Worm (Caenorhabditis elegans) whole organism, L2 larva: Measurements from ENCODE around the gene twk-13.
A peak's percentile ranks its signal among the peaks of the same experiment; 100 is the strongest.

Experiments used
- C34F6.9 ChIP-seq: fragments of 150-350 bp; optimal IDR thresholded peaks from 2 replicates; lab custom pipeline; 2014; ENCODE audit warnings: missing biosample characterization, missing genetic modification characterization
- R02D3.7 ChIP-seq: fragments of 150-350 bp; optimal IDR thresholded peaks from 2 replicates; lab custom pipeline; 2014; ENCODE audit warnings: missing biosample characterization, missing genetic modification characterization
- Y55F3AM.14 ChIP-seq: fragments of 200-800 bp; sonication (Bioruptor generic); optimal IDR thresholded peaks from 2 replicates; lab custom pipeline; 2018; ENCODE audit warnings: mild to moderate bottlenecking, missing genetic modification characterization, missing compliant biosample characterization
- ZK546.5 ChIP-seq: sonication (generic microtip); optimal IDR thresholded peaks from 2 replicates; lab custom pipeline; 2017; ENCODE audit warnings: missing biosample characterization, missing genetic modification characterization
- alr-1 ChIP-seq: fragments of 150-350 bp; optimal IDR thresholded peaks from 2 replicates; lab custom pipeline; 2014; ENCODE audit warnings: missing biosample characterization, missing genetic modification characterization
- aly-2 ChIP-seq: fragments of 150-350 bp; optimal IDR thresholded peaks from 2 replicates; lab custom pipeline; 2014; ENCODE audit warnings: missing biosample characterization, missing genetic modification characterization
- ama-1 ChIP-seq: fragments of 150-350 bp; optimal IDR thresholded peaks from 2 replicates; lab custom pipeline; 2018; ENCODE audit warnings: inconsistent platforms
- blmp-1 ChIP-seq: sonication (generic microtip); optimal IDR thresholded peaks from 2 replicates; lab custom pipeline; 2017; ENCODE audit warnings: missing genetic modification characterization, mild to moderate bottlenecking, missing compliant biosample characterization, antibody characterized with exemption, moderate library complexity; ENCODE audit not compliant: insufficient read depth
- ceh-16 ChIP-seq: fragments of 150-350 bp; optimal IDR thresholded peaks from 2 replicates; lab custom pipeline; 2014; ENCODE audit warnings: missing biosample characterization, missing genetic modification characterization
- crh-2 ChIP-seq: sonication (generic microtip); optimal IDR thresholded peaks from 2 replicates; lab custom pipeline; 2017; ENCODE audit warnings: missing biosample characterization, missing genetic modification characterization
- dmd-4 ChIP-seq: sonication (generic microtip); optimal IDR thresholded peaks from 2 replicates; lab custom pipeline; 2017; ENCODE audit warnings: missing biosample characterization, missing genetic modification characterization
- egl-27 ChIP-seq: sonication (generic microtip); optimal IDR thresholded peaks from 3 replicates; lab custom pipeline; 2017; ENCODE audit warnings: missing biosample characterization, missing genetic modification reagents, missing genetic modification characterization
- elt-1 ChIP-seq: fragments of 150-350 bp; optimal IDR thresholded peaks from 2 replicates; lab custom pipeline; 2014; ENCODE audit warnings: missing biosample characterization, missing genetic modification characterization
- elt-3 ChIP-seq: sonication (generic microtip); optimal IDR thresholded peaks from 2 replicates; lab custom pipeline; 2017; ENCODE audit warnings: missing biosample characterization, missing genetic modification characterization
- gmeb-1 ChIP-seq: fragments of 150-350 bp; optimal IDR thresholded peaks from 2 replicates; lab custom pipeline; 2014; ENCODE audit warnings: missing biosample characterization, missing genetic modification characterization
- lin-13 ChIP-seq: fragments of 150-350 bp; optimal IDR thresholded peaks from 2 replicates; lab custom pipeline; 2014; ENCODE audit warnings: missing biosample characterization, missing genetic modification reagents, missing genetic modification characterization
- lsy-2 ChIP-seq, 2 experiments: fragments of 150-350 bp in 1 of 2; sonication (generic microtip) in 1 of 2; optimal IDR thresholded peaks; 2 replicates each; lab custom pipeline; 2014 to 2017; ENCODE audit warnings: missing biosample characterization in 2 of 2, missing genetic modification characterization in 2 of 2
- mab-5 ChIP-seq: fragments of 150-350 bp; optimal IDR thresholded peaks from 2 replicates; lab custom pipeline; 2014; ENCODE audit warnings: missing biosample characterization, missing genetic modification characterization
- mbf-1 ChIP-seq: sonication (generic microtip); optimal IDR thresholded peaks from 2 replicates; lab custom pipeline; 2017; ENCODE audit warnings: missing biosample characterization, missing genetic modification characterization
- mdl-1 ChIP-seq, 2 experiments: fragments of 150-350 bp in 1 of 2; sonication (generic microtip) in 1 of 2; optimal IDR thresholded peaks; 2 replicates each; lab custom pipeline; 2017; ENCODE audit warnings: missing biosample characterization in 2 of 2, missing genetic modification characterization in 2 of 2
- nhr-10 ChIP-seq: sonication (generic microtip); optimal IDR thresholded peaks from 2 replicates; lab custom pipeline; 2017; ENCODE audit warnings: missing biosample characterization, missing genetic modification characterization
- nhr-12 ChIP-seq: fragments of 150-350 bp; optimal IDR thresholded peaks from 2 replicates; lab custom pipeline; 2014; ENCODE audit warnings: missing biosample characterization, missing genetic modification characterization
- nhr-129 ChIP-seq: fragments of 150-350 bp; optimal IDR thresholded peaks from 2 replicates; lab custom pipeline; 2014; ENCODE audit warnings: missing biosample characterization, missing genetic modification characterization
- nhr-21 ChIP-seq: fragments of 150-350 bp; optimal IDR thresholded peaks from 2 replicates; lab custom pipeline; 2014; ENCODE audit warnings: missing biosample characterization, missing genetic modification characterization
- nhr-25 ChIP-seq: fragments of 150-350 bp; sonication (generic microtip); optimal IDR thresholded peaks from 3 replicates; lab custom pipeline; 2014; ENCODE audit warnings: missing biosample characterization, missing genetic modification characterization
- nhr-6 ChIP-seq: fragments of 150-350 bp; optimal IDR thresholded peaks from 2 replicates; lab custom pipeline; 2014; ENCODE audit warnings: missing biosample characterization, missing genetic modification characterization
- nhr-77 ChIP-seq: fragments of 150-350 bp; optimal IDR thresholded peaks from 2 replicates; lab custom pipeline; 2014; ENCODE audit warnings: missing biosample characterization, missing genetic modification characterization
- peb-1 ChIP-seq: fragments of 150-350 bp; optimal IDR thresholded peaks from 2 replicates; lab custom pipeline; 2014; ENCODE audit warnings: missing biosample characterization, missing genetic modification characterization
- skn-1 ChIP-seq: sonication (generic microtip); optimal IDR thresholded peaks from 2 replicates; lab custom pipeline; 2017; ENCODE audit warnings: missing biosample characterization, missing genetic modification characterization
- sma-3 ChIP-seq: sonication (generic microtip); optimal IDR thresholded peaks from 2 replicates; lab custom pipeline; 2016; ENCODE audit warnings: missing genetic modification reagents, missing genetic modification characterization, missing compliant biosample characterization
- sma-9 ChIP-seq, 2 experiments: fragments of 150-350 bp in 1 of 2; sonication (generic microtip) in 1 of 2; optimal IDR thresholded peaks; 2 replicates each; lab custom pipeline; 2014 to 2016; ENCODE audit warnings: missing genetic modification characterization in 2 of 2, mild to moderate bottlenecking in 1 of 2, missing biosample characterization in 1 of 2, missing compliant biosample characterization in 1 of 2, missing genetic modification reagents in 1 of 2, moderate library complexity in 1 of 2
- snpc-4 ChIP-seq: fragments of 150-350 bp; optimal IDR thresholded peaks from 2 replicates; lab custom pipeline; 2014; ENCODE audit warnings: missing biosample characterization, missing genetic modification characterization
- unc-39 ChIP-seq: fragments of 150-350 bp; optimal IDR thresholded peaks from 2 replicates; lab custom pipeline; 2014; ENCODE audit warnings: missing biosample characterization, missing genetic modification characterization
- unc-55 ChIP-seq: fragments of 150-350 bp; sonication (generic microtip); optimal IDR thresholded peaks from 3 replicates; lab custom pipeline; 2014; ENCODE audit warnings: missing biosample characterization, missing genetic modification reagents, missing genetic modification characterization
- zag-1 ChIP-seq: fragments of 150-350 bp; optimal IDR thresholded peaks from 2 replicates; lab custom pipeline; 2014; ENCODE audit warnings: missing biosample characterization, missing genetic modification characterization
- ztf-1 ChIP-seq: fragments of 200-800 bp; sonication (Bioruptor generic); conservative IDR thresholded peaks from 2 replicates; pipeline ENCODE4 v1.3.6; 2022; ENCODE audit warnings: missing genetic modification characterization, missing compliant biosample characterization
- ztf-11 ChIP-seq: sonication (generic microtip); optimal IDR thresholded peaks from 2 replicates; lab custom pipeline; 2017; ENCODE audit warnings: missing biosample characterization, missing genetic modification characterization
- ztf-4 ChIP-seq: fragments of 150-350 bp; optimal IDR thresholded peaks from 2 replicates; lab custom pipeline; 2014; ENCODE audit warnings: missing biosample characterization, missing genetic modification characterization

twk-13 gene

DNA sequence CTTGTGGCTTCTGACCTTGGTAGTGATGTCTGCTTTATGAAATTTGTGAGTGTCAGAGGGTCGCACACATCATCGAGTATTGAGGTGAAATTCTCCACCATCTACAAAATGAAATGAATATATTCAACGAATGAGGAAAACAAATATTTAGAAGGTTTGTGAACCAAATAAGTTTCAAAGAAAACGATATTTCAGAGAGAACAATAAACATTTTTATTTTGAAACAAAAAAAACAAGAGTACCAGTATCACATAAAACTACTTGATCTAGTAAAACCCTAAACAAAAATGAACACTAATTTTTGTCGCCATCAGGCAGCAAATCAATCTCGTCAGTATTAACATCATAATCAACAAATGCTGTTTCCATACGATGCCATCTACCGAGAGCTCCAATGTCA lies 20.7 kb downstream of the twk-13 start, which contains the start of gene R04F11.3:
Gene R04F11.3, minus strand, starts transcription at position 101 of the 400 bp plus-strand sequence.
- no peak for TF ChIP-seq unc-55 (GFP tag; lab: Kevin White, UChicago)
- TF ChIP-seq ztf-1 = no peak
- no peak for TF ChIP-seq nhr-77 (tag; lab: Kevin White, UChicago)
- no peak for TF ChIP-seq unc-39 (tag; lab: Kevin White, UChicago)
- TF ChIP-seq blmp-1 (tag; lab: Kevin White, UChicago) = no peak
- TF ChIP-seq ztf-11 (tag; lab: Kevin White, UChicago) = no peak
- no peak for TF ChIP-seq elt-1

DNA sequence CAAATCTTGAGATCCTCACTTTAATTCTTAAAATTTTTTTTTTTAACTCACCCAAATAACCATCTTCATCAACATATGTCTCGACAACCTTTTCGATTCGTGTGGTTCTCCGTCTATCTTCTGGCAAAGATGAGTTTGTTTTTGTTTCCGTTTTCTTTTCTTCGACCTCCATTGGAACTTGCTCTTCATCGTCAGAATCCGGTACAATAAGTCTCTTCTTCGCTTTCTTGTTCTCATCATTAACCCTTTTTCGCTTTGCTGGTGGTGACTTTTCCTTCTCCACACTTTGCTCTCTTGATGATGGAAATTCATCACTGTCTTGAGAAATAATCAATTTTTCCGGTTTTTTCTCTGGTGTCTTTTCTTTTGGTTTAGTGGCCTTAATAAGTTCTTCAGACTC lies 21.7 kb downstream of the twk-13 start:
- TF ChIP-seq nhr-10 (tag; lab: Kevin White, UChicago) (no peak), nhr-21 (tag; lab: Kevin White, UChicago) (no peak), R02D3.7 (no peak), nhr-12 (tag; lab: Kevin White, UChicago) (no peak), mdl-1 (tag; optimal IDR thresholded peaks at IDR 0.05; lab: Kevin White, UChicago) (no peak), C34F6.9 (no peak), ZK546.5 (tag; lab: Kevin White, UChicago) (no peak), egl-27 (tag; lab: Kevin White, UChicago) (no peak), skn-1 (tag; lab: Kevin White, UChicago) (no peak), nhr-6 (tag; lab: Kevin White, UChicago) (no peak), unc-39 (tag; lab: Kevin White, UChicago) (no peak)

DNA sequence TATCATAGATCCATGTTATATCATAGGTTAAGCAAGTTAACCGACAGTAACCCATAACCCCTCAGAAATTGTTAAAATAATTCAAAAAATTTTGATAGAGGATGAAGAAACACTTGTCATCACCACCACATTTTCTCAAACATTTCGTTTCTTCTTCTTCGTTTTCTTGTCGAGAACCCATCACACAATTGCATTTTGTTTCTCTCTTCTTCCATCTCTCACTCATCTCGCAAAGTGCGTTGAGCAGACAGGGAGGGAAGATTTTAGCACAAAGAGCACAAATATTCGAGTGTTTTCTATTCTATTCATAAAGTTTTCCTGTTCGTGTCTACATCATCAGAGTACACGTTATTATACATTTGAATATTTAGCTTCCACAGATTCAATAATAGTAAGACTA lies 23.4 kb downstream of the twk-13 start:
- TF ChIP-seq unc-55 (GFP tag; lab: Kevin White, UChicago) (peak; percentile 54), lsy-2 (tag; optimal IDR thresholded peaks at IDR 0.05; lab: Kevin White, UChicago) (peak in 1 of 2 experiments; percentile 38), R02D3.7 (no peak), C34F6.9 (peak; percentile 41), zag-1 (tag; lab: Kevin White, UChicago) (peak; percentile 33), nhr-129 (tag; lab: Kevin White, UChicago) (peak; percentile 18)

DNA sequence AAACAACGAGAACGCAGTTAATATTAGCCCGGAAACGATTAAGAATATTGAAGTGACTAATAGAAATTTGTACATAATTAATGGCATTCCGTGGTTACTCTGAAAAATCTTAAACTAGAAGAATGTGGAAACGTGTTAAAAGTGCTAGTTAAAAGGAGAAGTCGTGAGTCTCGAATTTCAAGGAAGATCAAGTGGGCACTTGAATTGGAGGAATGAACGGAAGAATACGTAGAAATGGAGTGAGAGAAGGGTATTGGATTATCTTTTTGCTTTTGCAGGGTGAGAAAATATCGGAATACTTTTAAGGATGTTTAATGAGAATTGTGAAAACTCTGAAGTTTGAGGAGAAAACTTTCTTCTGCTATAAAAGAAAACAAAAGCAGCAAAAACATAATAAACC lies 27.5 kb downstream of the twk-13 start, which contains the start of gene hpo-30:
Gene hpo-30, minus strand, starts transcription at position 101 of the 400 bp plus-strand sequence.
- no peak for TF ChIP-seq mbf-1 (tag; lab: Kevin White, UChicago)
- TF ChIP-seq unc-39 (tag; lab: Kevin White, UChicago) = no peak
- no peak for TF ChIP-seq dmd-4 (tag; lab: Kevin White, UChicago)
- TF ChIP-seq ceh-16 (tag; lab: Kevin White, UChicago) = no peak
- no peak for TF ChIP-seq snpc-4 (tag; lab: Kevin White, UChicago)
- no peak for TF ChIP-seq nhr-129 (tag; lab: Kevin White, UChicago)
- TF ChIP-seq lin-13 (GFP tag; lab: Kevin White, UChicago) = no peak
- TF ChIP-seq, all 48 proteins: peak for 0

DNA sequence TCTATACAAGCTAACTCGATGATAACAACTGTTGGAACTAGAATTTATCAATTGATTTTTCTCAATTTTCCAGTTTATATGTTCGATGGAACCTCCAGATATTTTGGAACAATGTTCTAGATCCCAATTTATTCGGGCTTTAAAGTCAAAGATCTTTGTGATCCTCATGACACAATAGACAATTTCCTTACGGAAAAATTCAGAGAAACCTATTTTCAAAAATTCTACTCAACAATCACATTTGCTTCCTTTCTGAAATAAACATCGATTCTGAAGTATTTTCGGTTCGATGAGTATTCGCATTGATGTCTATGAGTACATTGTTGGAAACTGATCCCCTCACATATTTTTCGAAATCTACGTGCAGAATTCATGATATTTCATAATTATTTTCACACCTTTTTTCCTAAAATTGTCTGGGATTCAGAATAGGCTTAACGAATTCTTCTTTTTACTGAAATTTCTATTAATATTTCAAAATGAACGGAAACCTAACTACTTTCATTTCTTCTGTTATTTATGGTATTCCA lies 30.7 kb downstream of the twk-13 start, which contains the start of gene srg-45:
Gene srg-45, plus strand, starts transcription at position 480 of the 530 bp plus-strand sequence.
- no peak for TF ChIP-seq C34F6.9
- TF ChIP-seq ama-1 (lab: Kevin White, UChicago) = peak; percentile 20
- peak; percentile 9 for TF ChIP-seq nhr-25 (tag; lab: Kevin White, UChicago)
- no peak for TF ChIP-seq nhr-21 (tag; lab: Kevin White, UChicago)
- no peak for TF ChIP-seq nhr-129 (tag; lab: Kevin White, UChicago)
- TF ChIP-seq elt-3 (tag; lab: Kevin White, UChicago) = no peak
- TF ChIP-seq nhr-12 (tag; lab: Kevin White, UChicago) = no peak
- no peak for TF ChIP-seq nhr-77 (tag; lab: Kevin White, UChicago)

DNA sequence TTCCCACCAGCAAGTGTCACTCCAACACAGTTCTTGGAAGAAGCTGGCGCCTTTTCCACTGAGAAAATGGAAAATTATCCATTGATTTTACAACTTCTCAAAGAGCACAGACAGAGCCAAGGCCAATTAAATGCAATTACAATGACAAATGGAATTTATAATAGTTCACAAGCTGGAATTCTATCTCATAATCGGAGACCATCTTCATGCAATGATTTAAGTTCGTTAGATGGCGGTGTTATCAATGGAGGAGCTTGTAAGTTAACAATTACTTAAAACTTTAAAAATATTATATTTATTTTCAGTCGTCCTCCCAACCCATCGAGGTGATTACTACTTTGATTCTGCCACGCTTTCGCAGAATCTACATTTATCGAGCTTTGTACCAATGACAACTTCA lies 32.1 kb downstream of the twk-13 start:
- no peak for TF ChIP-seq R02D3.7

DNA sequence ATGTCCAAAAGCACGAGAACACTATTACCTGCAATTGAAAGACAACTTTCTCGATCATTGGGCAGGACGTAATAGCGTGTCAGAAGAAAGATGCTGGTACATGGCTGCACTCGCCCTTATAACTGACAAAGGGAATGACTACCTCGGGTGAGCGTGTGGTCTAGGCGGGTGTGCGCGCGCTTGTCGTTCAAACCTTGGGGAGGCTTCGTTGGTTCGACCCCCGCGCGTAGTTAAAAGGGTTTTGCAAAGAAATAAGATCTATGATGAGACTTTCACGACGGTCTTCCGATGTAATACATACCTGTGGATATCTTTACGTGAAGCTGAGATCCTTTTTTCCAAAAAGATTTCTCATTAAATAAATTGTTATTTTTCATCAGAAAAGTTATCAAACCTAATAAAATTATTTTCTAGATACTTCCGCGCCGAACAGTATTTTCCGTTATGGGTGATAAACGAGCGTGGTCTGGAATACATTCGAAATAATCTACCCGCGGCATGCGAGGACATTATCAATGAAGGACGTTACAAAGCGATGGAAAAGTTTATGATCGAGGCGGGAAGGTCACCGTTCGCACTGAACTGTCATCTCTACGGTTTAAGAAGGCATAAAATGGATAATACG lies 34.2 kb downstream of the twk-13 start:
- peak; percentile 70 for TF ChIP-seq crh-2 (tag; lab: Kevin White, UChicago)
- TF ChIP-seq Y55F3AM.14 (GFP tag; lab: Kevin White, UChicago) = peak; percentile 96
- peak; percentile 72 for TF ChIP-seq unc-55 (GFP tag; lab: Kevin White, UChicago)
- TF ChIP-seq peb-1 = peak; percentile 1
- peak; percentile 95 for TF ChIP-seq sma-9 (GFP tag; optimal IDR thresholded peaks at IDR 0.05; lab: Kevin White, UChicago)
- no peak for TF ChIP-seq sma-9 (tag; optimal IDR thresholded peaks at IDR 0.05; lab: Kevin White, UChicago)
- no peak for TF ChIP-seq elt-3 (tag; lab: Kevin White, UChicago)
- peak; percentile 77 for TF ChIP-seq zag-1 (tag; lab: Kevin White, UChicago)
- peak; percentile 73 for TF ChIP-seq gmeb-1
- TF ChIP-seq C34F6.9 = peak; percentile 65
- TF ChIP-seq mab-5 (tag; lab: Kevin White, UChicago) = peak; percentile 66
- no peak for TF ChIP-seq R02D3.7
- no peak for TF ChIP-seq aly-2 (tag; lab: Kevin White, UChicago)
- TF ChIP-seq nhr-10 (tag; lab: Kevin White, UChicago) = peak; percentile 21
- peak; percentile 87 for TF ChIP-seq sma-3 (GFP tag; lab: Kevin White, UChicago)
- TF ChIP-seq ztf-4 = peak; percentile 81
- TF ChIP-seq egl-27 (tag; lab: Kevin White, UChicago) = peak; percentile 73
- TF ChIP-seq alr-1 = no peak
- TF ChIP-seq skn-1 (tag; lab: Kevin White, UChicago) = no peak
